Worm (Caenorhabditis elegans) whole organism, mixed stage, embryonic: Measurements from ENCODE around the gene nspc-1.
A peak's percentile ranks its signal among the peaks of the same experiment; 100 is the strongest.

ENCODE experiments used
- M03D4.4 ChIP-seq: sonication (generic microtip); optimal IDR thresholded peaks from 2 replicates; lab custom pipeline; 2017; ENCODE audit warnings: mild to moderate bottlenecking, missing genetic modification characterization, missing compliant biosample characterization
- bed-3 ChIP-seq: fragments of 200-800 bp; sonication (Bioruptor generic); optimal IDR thresholded peaks from 3 replicates; lab custom pipeline; 2018; ENCODE audit warnings: mild to moderate bottlenecking, missing genetic modification characterization, moderate library complexity, missing compliant biosample characterization
- ceh-39 ChIP-seq: fragments of 150-350 bp; optimal IDR thresholded peaks from 2 replicates; lab custom pipeline; 2014; ENCODE audit warnings: missing biosample characterization, missing genetic modification characterization
- ceh-43 ChIP-seq: fragments of 200-800 bp; sonication (Bioruptor generic); optimal IDR thresholded peaks from 2 replicates; lab custom pipeline; 2018; ENCODE audit warnings: mild to moderate bottlenecking, missing genetic modification characterization, moderate library complexity, missing compliant biosample characterization
- ceh-83 ChIP-seq: fragments of 200-800 bp; sonication (Bioruptor generic); optimal IDR thresholded peaks from 2 replicates; lab custom pipeline; 2018; ENCODE audit warnings: mild to moderate bottlenecking, missing genetic modification characterization, missing compliant biosample characterization
- ces-1 ChIP-seq: fragments of 150-350 bp; optimal IDR thresholded peaks from 2 replicates; lab custom pipeline; 2014; ENCODE audit warnings: missing biosample characterization, missing genetic modification reagents, missing genetic modification characterization
- cnd-1 ChIP-seq: fragments of 200-800 bp; sonication (Bioruptor generic); optimal IDR thresholded peaks from 2 replicates; lab custom pipeline; 2018; ENCODE audit warnings: mild to moderate bottlenecking, missing genetic modification characterization, missing compliant biosample characterization
- drap-1 ChIP-seq: fragments of 200-800 bp; sonication (Bioruptor generic); optimal IDR thresholded peaks from 3 replicates; lab custom pipeline; 2018; ENCODE audit warnings: mild to moderate bottlenecking, missing genetic modification characterization, missing compliant biosample characterization
- elt-1 ChIP-seq: sonication (generic microtip); optimal IDR thresholded peaks from 2 replicates; lab custom pipeline; 2017; ENCODE audit warnings: missing genetic modification characterization, mild to moderate bottlenecking, missing compliant biosample characterization, antibody characterized with exemption, moderate library complexity, borderline replicate concordance; ENCODE audit not compliant: insufficient read depth
- elt-3 ChIP-seq: fragments of 150-350 bp; optimal IDR thresholded peaks from 2 replicates; lab custom pipeline; 2014; ENCODE audit warnings: missing biosample characterization, missing genetic modification characterization
- flh-1 ChIP-seq: fragments of 200-800 bp; sonication (Bioruptor generic); optimal IDR thresholded peaks from 2 replicates; lab custom pipeline; 2018; ENCODE audit warnings: mild to moderate bottlenecking, missing genetic modification characterization, moderate library complexity, missing compliant biosample characterization
- ham-2 ChIP-seq: fragments of 200-800 bp; sonication (Bioruptor generic); optimal IDR thresholded peaks from 2 replicates; lab custom pipeline; 2018; ENCODE audit warnings: mild to moderate bottlenecking, missing genetic modification characterization, missing compliant biosample characterization
- hlh-1 ChIP-seq: fragments of 150-350 bp; optimal IDR thresholded peaks from 2 replicates; lab custom pipeline; 2014; ENCODE audit warnings: missing biosample characterization, missing genetic modification reagents, missing genetic modification characterization
- lsy-2 ChIP-seq: fragments of 150-350 bp; optimal IDR thresholded peaks from 2 replicates; lab custom pipeline; 2014; ENCODE audit warnings: missing biosample characterization, missing genetic modification characterization
- mab-5 ChIP-seq: fragments of 150-350 bp; optimal IDR thresholded peaks from 2 replicates; lab custom pipeline; 2014; ENCODE audit warnings: missing biosample characterization, missing genetic modification characterization
- mep-1 ChIP-seq: fragments of 150-350 bp; optimal IDR thresholded peaks from 2 replicates; lab custom pipeline; 2017; ENCODE audit warnings: missing biosample characterization, missing genetic modification reagents, missing genetic modification characterization, inconsistent platforms
- mls-2 ChIP-seq: sonication (generic microtip); optimal IDR thresholded peaks from 2 replicates; lab custom pipeline; 2016; ENCODE audit warnings: mild to moderate bottlenecking, missing genetic modification characterization, moderate library complexity, missing compliant biosample characterization
- nhr-12 ChIP-seq: fragments of 150-350 bp; optimal IDR thresholded peaks from 2 replicates; lab custom pipeline; 2014; ENCODE audit warnings: missing biosample characterization, missing genetic modification characterization
- nhr-2 ChIP-seq: fragments of 150-350 bp; optimal IDR thresholded peaks from 2 replicates; lab custom pipeline; 2014; ENCODE audit warnings: missing biosample characterization, missing genetic modification characterization
- nhr-237 ChIP-seq: fragments of 150-350 bp; optimal IDR thresholded peaks from 2 replicates; lab custom pipeline; 2014; ENCODE audit warnings: missing biosample characterization, missing genetic modification characterization
- nhr-28 ChIP-seq: fragments of 150-350 bp; optimal IDR thresholded peaks from 2 replicates; lab custom pipeline; 2014; ENCODE audit warnings: missing biosample characterization, missing genetic modification characterization
- nhr-76 ChIP-seq: sonication (generic microtip); optimal IDR thresholded peaks from 2 replicates; lab custom pipeline; 2017; ENCODE audit warnings: missing biosample characterization, missing genetic modification characterization
- pha-4 ChIP-seq: fragments of 150-350 bp; optimal IDR thresholded peaks from 2 replicates; lab custom pipeline; 2018; ENCODE audit warnings: missing biosample characterization, missing genetic modification reagents, missing genetic modification characterization
- sem-2 ChIP-seq: fragments of 200-800 bp; sonication (Bioruptor generic); optimal IDR thresholded peaks from 2 replicates; lab custom pipeline; 2018; ENCODE audit warnings: mild to moderate bottlenecking, missing genetic modification characterization, missing compliant biosample characterization
- snpc-4 ChIP-seq: fragments of 150-350 bp; optimal IDR thresholded peaks from 2 replicates; lab custom pipeline; 2014; ENCODE audit warnings: missing biosample characterization, missing genetic modification characterization
- sptf-1 ChIP-seq: sonication (generic microtip); optimal IDR thresholded peaks from 2 replicates; lab custom pipeline; 2017; ENCODE audit warnings: mild to moderate bottlenecking, missing genetic modification characterization, moderate library complexity, missing compliant biosample characterization
- tbx-8 ChIP-seq: fragments of 200-800 bp; sonication (Bioruptor generic); optimal IDR thresholded peaks from 2 replicates; lab custom pipeline; 2018; ENCODE audit warnings: mild to moderate bottlenecking, missing genetic modification characterization, moderate library complexity, missing compliant biosample characterization
- unc-120 ChIP-seq: sonication (generic microtip); optimal IDR thresholded peaks from 2 replicates; lab custom pipeline; 2017; ENCODE audit warnings: missing genetic modification characterization, missing compliant biosample characterization; ENCODE audit not compliant: poor library complexity, severe bottlenecking
- unc-39 ChIP-seq: fragments of 150-350 bp; optimal IDR thresholded peaks from 2 replicates; lab custom pipeline; 2014; ENCODE audit warnings: missing biosample characterization, missing genetic modification characterization
- unc-62 ChIP-seq: fragments of 150-350 bp; optimal IDR thresholded peaks from 2 replicates; lab custom pipeline; 2014; ENCODE audit warnings: missing biosample characterization, missing genetic modification reagents, missing genetic modification characterization
- zip-8 ChIP-seq: fragments of 150-350 bp; optimal IDR thresholded peaks from 2 replicates; lab custom pipeline; 2014; ENCODE audit warnings: missing biosample characterization, missing genetic modification characterization
- ztf-11 ChIP-seq: fragments of 150-350 bp; optimal IDR thresholded peaks from 2 replicates; lab custom pipeline; 2014; ENCODE audit warnings: missing biosample characterization, missing genetic modification characterization

nspc-1 gene

ce11 chrX:8569159-8569558, 34.3 kb upstream of the nspc-1 start:
- TF ChIP-seq nhr-76 (tag; lab: Kevin White, UChicago) (no peak), elt-3 (tag; lab: Kevin White, UChicago) (no peak), nhr-237 (tag; lab: Kevin White, UChicago) (no peak), nhr-28 (tag; lab: Kevin White, UChicago) (no peak), flh-1 (no peak), mab-5 (no peak), unc-120 (peak; percentile 11), elt-1 (tag; lab: Kevin White, UChicago) (no peak), nhr-2 (tag; lab: Kevin White, UChicago) (no peak), unc-62 (GFP tag; lab: Kevin White, UChicago) (no peak), nhr-12 (tag; lab: Kevin White, UChicago) (no peak), cnd-1 (tag; lab: Kevin White, UChicago) (no peak), unc-39 (tag; lab: Kevin White, UChicago) (no peak), ztf-11 (no peak), ces-1 (GFP tag; lab: Kevin White, UChicago) (no peak), bed-3 (GFP tag; lab: Kevin White, UChicago) (no peak), pha-4 (tag; lab: Kevin White, UChicago) (no peak), tbx-8 (GFP tag; lab: Kevin White, UChicago) (no peak), sem-2 (GFP tag; lab: Kevin White, UChicago) (no peak), M03D4.4 (tag; lab: Kevin White, UChicago) (no peak), ceh-83 (no peak), sptf-1 (tag; lab: Kevin White, UChicago) (peak; percentile 21), ceh-43 (GFP tag; lab: Kevin White, UChicago) (no peak), zip-8 (tag; lab: Kevin White, UChicago) (no peak), ham-2 (GFP tag; lab: Kevin White, UChicago) (no peak), mls-2 (tag; lab: Kevin White, UChicago) (peak; percentile 80)

- TF ChIP-seq sptf-1 (tag; lab: Kevin White, UChicago): no peak
- peak; percentile 53 for TF ChIP-seq ham-2 (GFP tag; lab: Kevin White, UChicago)
- no peak for TF ChIP-seq ceh-39 (tag; lab: Kevin White, UChicago)
- no peak for TF ChIP-seq sem-2 (GFP tag; lab: Kevin White, UChicago)
- no peak for TF ChIP-seq unc-120
- no peak for TF ChIP-seq bed-3 (GFP tag; lab: Kevin White, UChicago)
- TF ChIP-seq drap-1: peak; percentile 7
- TF ChIP-seq nhr-12 (tag; lab: Kevin White, UChicago): no peak
- TF ChIP-seq mls-2 (tag; lab: Kevin White, UChicago): no peak
- no peak for TF ChIP-seq nhr-76 (tag; lab: Kevin White, UChicago)
- TF ChIP-seq unc-62 (GFP tag; lab: Kevin White, UChicago): peak; percentile 95
- TF ChIP-seq hlh-1 (tag; lab: Kevin White, UChicago): peak; percentile 55
These were observed 33.6 kb upstream of the nspc-1 start for ce11 chrX:8568423-8568903.

- no peak for TF ChIP-seq mep-1 (tag; lab: Kevin White, UChicago)
- no peak for TF ChIP-seq nhr-2 (tag; lab: Kevin White, UChicago)
These were observed 33.0 kb upstream of the nspc-1 start for ce11 chrX:8567823-8568314.

DNA sequence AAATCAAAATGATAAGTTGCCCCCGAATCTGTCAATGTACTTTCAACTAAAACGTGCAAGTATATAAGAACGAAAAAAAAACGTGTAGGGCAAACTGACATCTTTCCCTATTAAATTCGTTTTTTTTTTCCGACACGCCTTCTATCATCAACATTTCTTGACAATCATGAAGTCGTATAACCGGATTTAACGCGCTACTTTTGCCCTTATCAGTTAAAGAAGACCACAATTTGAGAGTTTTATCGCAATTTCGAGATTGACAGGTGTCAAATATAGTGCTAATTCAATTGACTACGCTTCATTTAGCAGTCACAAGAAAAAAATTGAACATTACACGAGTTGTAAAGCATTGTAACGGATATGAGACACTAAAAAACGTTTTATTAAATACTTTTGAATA, 32.3 kb upstream of the nspc-1 start:
- TF ChIP-seq lsy-2: no peak
- no peak for TF ChIP-seq mab-5
- TF ChIP-seq nhr-12 (tag; lab: Kevin White, UChicago): no peak
- no peak for TF ChIP-seq snpc-4 (tag; lab: Kevin White, UChicago)
- TF ChIP-seq nhr-76 (tag; lab: Kevin White, UChicago): no peak
- no peak for TF ChIP-seq elt-3 (tag; lab: Kevin White, UChicago)
- TF ChIP-seq M03D4.4 (tag; lab: Kevin White, UChicago): no peak
- no peak for TF ChIP-seq sem-2 (GFP tag; lab: Kevin White, UChicago)
- TF ChIP-seq tbx-8 (GFP tag; lab: Kevin White, UChicago): no peak
- TF ChIP-seq zip-8 (tag; lab: Kevin White, UChicago): no peak
- TF ChIP-seq nhr-28 (tag; lab: Kevin White, UChicago): no peak
- TF ChIP-seq ceh-39 (tag; lab: Kevin White, UChicago): no peak
- TF ChIP-seq ztf-11: no peak
- no peak for TF ChIP-seq ces-1 (GFP tag; lab: Kevin White, UChicago)
- TF ChIP-seq, all 35 proteins: peak for 0
